Fruit fly (Drosophila melanogaster): Measurements from ENCODE around the gene sloth2.

sloth2 gene

DNA sequence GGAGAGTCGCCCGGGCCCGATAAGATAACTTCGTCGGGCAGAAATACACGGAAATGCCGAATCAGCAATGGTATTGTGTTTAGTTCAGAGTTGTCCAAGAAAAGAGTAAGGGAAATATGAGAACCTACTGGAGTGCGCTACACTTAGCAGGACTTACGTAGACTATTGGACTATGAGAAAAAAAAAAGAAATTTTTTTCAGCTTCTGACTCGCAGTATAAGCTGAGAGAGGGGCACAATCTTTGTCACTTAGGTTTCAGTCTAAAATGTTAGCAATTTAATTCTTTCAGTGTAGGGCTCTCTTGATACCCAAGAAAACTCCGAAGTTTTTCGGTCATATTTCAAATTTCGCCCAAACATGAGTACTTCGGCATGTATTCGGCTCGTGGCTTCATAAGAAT is 17.4 kb upstream of the sloth2 start (continued):
- peak; percentile 33 for TF ChIP-seq CG12942 (GFP tag; optimal IDR thresholded peaks at IDR 0.05)
- TF ChIP-seq az2 (GFP tag; optimal IDR thresholded peaks at IDR 0.05): peak; percentile 62
- peak; percentile 28 for TF ChIP-seq CG11723 (GFP tag; optimal IDR thresholded peaks at IDR 0.05)
- peak; percentile 85 for TF ChIP-seq tgo (GFP tag; IDR thresholded peaks at IDR 0.05)
- peak; percentile 27 for TF ChIP-seq Asciz (GFP tag; optimal IDR thresholded peaks at IDR 0.05)
- peak; percentile 85 for TF ChIP-seq zfh1 (GFP tag; IDR thresholded peaks at IDR 0.05)
- TF ChIP-seq CG7745 (tag; optimal IDR thresholded peaks at IDR 0.05): no peak
- TF ChIP-seq CG10366 (GFP tag; IDR thresholded peaks at IDR 0.05): peak; percentile 80
- TF ChIP-seq lbe (GFP tag; optimal IDR thresholded peaks at IDR 0.05): peak; percentile 76
- TF ChIP-seq CG11695 (GFP tag; IDR thresholded peaks at IDR 0.05): peak; percentile 74; the same call in 2 of the 3 replicates
- TF ChIP-seq CG2129 (GFP tag; IDR thresholded peaks at IDR 0.05; ENCODE audit: partially characterized antibody): no peak
- no peak for TF ChIP-seq trem (tag; optimal IDR thresholded peaks at IDR 0.05)
- peak; percentile 80 for TF ChIP-seq CG30403 (GFP tag; optimal IDR thresholded peaks at IDR 0.05)
- no peak for TF ChIP-seq h (optimal IDR thresholded peaks at IDR 0.05)
- TF ChIP-seq pan (optimal IDR thresholded peaks at IDR 0.05): no peak
- TF ChIP-seq pan (GFP tag; optimal IDR thresholded peaks at IDR 0.05 in 1 of 2, IDR thresholded peaks at IDR 0.05 in 1 of 2): peak in 1 of 2 experiments; percentile 85
- no peak for TF ChIP-seq B-H2 (GFP tag; optimal IDR thresholded peaks at IDR 0.05)
- TF ChIP-seq grau (tag; optimal IDR thresholded peaks at IDR 0.05): peak; percentile 49
- peak; percentile 1 for TF ChIP-seq emc (GFP tag; optimal IDR thresholded peaks at IDR 0.05)
- peak; percentile 69 for TF ChIP-seq Oaz (GFP tag; IDR thresholded peaks at IDR 0.05)
- peak; percentile 89 for TF ChIP-seq vvl (GFP tag; IDR thresholded peaks at IDR 0.05)
- peak; percentile 66; the same call in 1 of the 3 replicates for TF ChIP-seq Optix (GFP tag; IDR thresholded peaks at IDR 0.05)
- no peak for TF ChIP-seq Hmx (GFP tag; optimal IDR thresholded peaks at IDR 0.05)
- TF ChIP-seq bcd (GFP tag; optimal IDR thresholded peaks at IDR 0.05): peak; percentile 73
- peak; percentile 81 for TF ChIP-seq CG18599 (GFP tag; optimal IDR thresholded peaks at IDR 0.05)
- TF ChIP-seq CG34224 (GFP tag; IDR thresholded peaks at IDR 0.05; ENCODE audit: partially characterized antibody): no peak
- peak; percentile 67 for TF ChIP-seq CG9727 (GFP tag; optimal IDR thresholded peaks at IDR 0.05)
- peak; percentile 38 for TF ChIP-seq jing (GFP tag; optimal IDR thresholded peaks at IDR 0.05)
- peak; percentile 78 for TF ChIP-seq lab (GFP tag; optimal IDR thresholded peaks at IDR 0.05)
- TF ChIP-seq inv (GFP tag; IDR thresholded peaks at IDR 0.05; ENCODE audit: partially characterized antibody): no peak
- TF ChIP-seq scrt (GFP tag; optimal IDR thresholded peaks at IDR 0.05): peak; percentile 55
- peak; percentile 0 for TF ChIP-seq Lhr (GFP tag; optimal IDR thresholded peaks at IDR 0.05)
- no peak; the same call in 1 of the 2 replicates for TF ChIP-seq dati (GFP tag; IDR thresholded peaks at IDR 0.05)
- TF ChIP-seq pita (GFP tag; optimal IDR thresholded peaks at IDR 0.05): no peak
- peak; percentile 81 for TF ChIP-seq gem (tag; optimal IDR thresholded peaks at IDR 0.05)
- no peak for TF ChIP-seq CG7271 (tag; optimal IDR thresholded peaks at IDR 0.05)
- TF ChIP-seq CG13287 (GFP tag; IDR thresholded peaks at IDR 0.05; ENCODE audit: partially characterized antibody): no peak
- peak; percentile 10 for TF ChIP-seq Fer2 (tag; optimal IDR thresholded peaks at IDR 0.05)
- peak; percentile 23 for TF ChIP-seq Atf3 (GFP tag; optimal IDR thresholded peaks at IDR 0.05)
- TF ChIP-seq Hr3 (GFP tag; optimal IDR thresholded peaks at IDR 0.05): peak; percentile 60
- TF ChIP-seq nom (GFP tag; optimal IDR thresholded peaks at IDR 0.05): no peak
- peak; percentile 80 for TF ChIP-seq B-H1 (GFP tag; IDR thresholded peaks at IDR 0.05)
- TF ChIP-seq cato (GFP tag; optimal IDR thresholded peaks at IDR 0.05; ENCODE audit: borderline replicate concordance): peak; percentile 34
- peak; percentile 72 for TF ChIP-seq NC2β (GFP tag; optimal IDR thresholded peaks at IDR 0.05)
- TF ChIP-seq CG9876 (GFP tag; optimal IDR thresholded peaks at IDR 0.05): peak; percentile 59
- TF ChIP-seq Med (GFP tag): peak; percentile 95
- peak; percentile 66; the same call in 1 of the 2 replicates for TF ChIP-seq Taf1 (GFP tag; IDR thresholded peaks at IDR 0.05)
- peak; percentile 57 for TF ChIP-seq CG1233 (GFP tag; optimal IDR thresholded peaks at IDR 0.05)
- peak; percentile 52 for TF ChIP-seq CG3163 (GFP tag; optimal IDR thresholded peaks at IDR 0.05)
- TF ChIP-seq Atf6 (GFP tag; IDR thresholded peaks at IDR 0.05): peak; percentile 86
- peak; percentile 76 for TF ChIP-seq seq (GFP tag; IDR thresholded peaks at IDR 0.05)
